Worm (Caenorhabditis elegans): ENCODE measurements around the gene T27A10.6.
A peak's percentile ranks its signal among the peaks of the same experiment; 100 is the strongest.

The T27A10.6 gene

DNA sequence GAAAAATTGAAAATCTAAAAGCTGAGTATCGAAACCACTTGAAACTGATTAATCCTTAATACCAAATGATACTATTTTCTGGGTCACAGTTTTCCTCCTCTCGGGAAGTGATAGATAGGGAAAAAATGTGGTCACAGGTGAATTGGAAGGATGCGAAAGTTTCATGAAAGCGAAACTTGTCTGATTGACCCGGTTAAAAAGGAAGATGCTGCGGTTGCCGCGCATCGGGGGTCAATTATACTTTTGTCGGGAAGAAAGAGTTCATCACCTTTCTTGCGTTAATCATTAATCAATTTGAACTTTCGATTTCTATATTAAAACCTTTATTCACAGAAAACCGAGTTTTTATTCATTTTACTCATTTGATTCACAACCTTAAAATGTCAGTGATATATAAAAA lies 814 bp upstream of the T27A10.6 start:
- TF ChIP-seq D2030.7 (GFP tag; IDR thresholded peaks at IDR 0.05) (no peak), sdz-38 (tag; optimal IDR thresholded peaks at IDR 0.05) (no peak), F52B5.7 (tag; optimal IDR thresholded peaks at IDR 0.05) (no peak), him-1 (tag; optimal IDR thresholded peaks at IDR 0.05) (no peak), hrde-1 (tag; optimal IDR thresholded peaks at IDR 0.05; ENCODE audit: borderline replicate concordance) (no peak), bed-1 (GFP tag; IDR thresholded peaks at IDR 0.05) (no peak), lsl-1 (GFP tag; optimal IDR thresholded peaks at IDR 0.05) (no peak), F49E8.2 (tag; optimal IDR thresholded peaks at IDR 0.05; ENCODE audit: insufficient read depth) (no peak), F57A8.1 (GFP tag; optimal IDR thresholded peaks at IDR 0.05) (no peak), snpc-4 (GFP tag; optimal IDR thresholded peaks at IDR 0.05) (no peak), snpc-4 (tag; optimal IDR thresholded peaks at IDR 0.05) (no peak), F23B12.7 (tag; optimal IDR thresholded peaks at IDR 0.05; ENCODE audit: insufficient read depth) (no peak), nfya-2 (GFP tag; IDR thresholded peaks at IDR 0.05) (no peak), unc-130 (GFP tag; optimal IDR thresholded peaks at IDR 0.05) (no peak), T07F8.4 (tag; optimal IDR thresholded peaks at IDR 0.05) (no peak), sptf-2 (GFP tag; optimal IDR thresholded peaks at IDR 0.05) (no peak), ceh-58 (GFP tag; IDR thresholded peaks at IDR 0.05) (no peak), hlh-12 (tag; optimal IDR thresholded peaks at IDR 0.05) (no peak)

DNA sequence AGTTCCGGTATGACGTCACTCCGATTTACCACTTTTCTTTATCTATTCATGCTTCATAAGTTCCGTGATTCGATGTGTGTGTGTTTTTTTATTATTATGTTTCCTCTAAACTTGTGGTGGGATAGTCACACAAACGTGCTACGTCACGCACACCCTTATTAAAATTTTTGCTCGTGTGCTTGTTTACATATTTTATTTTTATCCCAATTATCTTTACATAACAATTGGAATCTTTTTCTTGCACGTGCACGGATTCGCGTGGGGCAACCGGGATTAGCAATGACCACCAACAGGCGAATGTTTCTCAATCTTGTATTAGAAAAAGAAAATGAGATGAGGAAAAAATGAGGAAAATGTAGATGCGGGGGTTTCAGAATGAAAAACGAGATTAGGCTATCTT lies 5.6 kb downstream of the T27A10.6 start:
- TF ChIP-seq zim-3 (tag; optimal IDR thresholded peaks at IDR 0.05) = no peak
- no peak for TF ChIP-seq akir-1 (GFP tag; optimal IDR thresholded peaks at IDR 0.05)
- no peak for TF ChIP-seq tbx-9 (tag; optimal IDR thresholded peaks at IDR 0.05; ENCODE audit: borderline replicate concordance)

DNA sequence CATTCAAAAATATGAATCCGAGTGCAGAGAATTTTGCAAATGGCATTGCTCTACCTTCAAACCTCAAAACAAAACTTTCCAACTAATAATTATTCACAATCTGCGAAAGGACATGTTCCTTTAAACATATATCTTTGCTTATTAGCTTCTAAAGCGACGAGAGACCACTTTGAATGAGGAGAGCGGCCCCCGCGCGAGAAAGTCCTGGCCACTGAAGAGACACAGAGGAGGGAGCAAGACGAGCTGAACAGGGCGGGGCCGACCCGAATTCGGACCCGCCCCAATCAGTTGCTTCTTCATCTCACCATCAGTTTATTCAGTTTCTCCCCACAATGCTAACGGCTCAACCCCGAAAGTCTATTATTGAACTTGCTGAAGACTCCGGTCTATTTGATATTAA lies 10.5 kb downstream of the T27A10.6 start, which contains the start of gene T27A10.2:
Gene T27A10.2, plus strand, starts transcription at position 333 of the 400 bp plus-strand sequence.
- TF ChIP-seq egrh-3 (GFP tag; IDR thresholded peaks at IDR 0.05) (peak; percentile 50; the same call in 1 of the 2 replicates), lir-1 (GFP tag; conservative IDR thresholded peaks at IDR 0.05) (no peak), T26A5.8 (tag; optimal IDR thresholded peaks at IDR 0.05) (no peak), ztf-26 (tag; optimal IDR thresholded peaks at IDR 0.05) (no peak), snpc-4 (GFP tag; optimal IDR thresholded peaks at IDR 0.05) (no peak), snpc-4 (tag; optimal IDR thresholded peaks at IDR 0.05) (no peak), hmg-1.2 (GFP tag; IDR thresholded peaks at IDR 0.05) (peak; percentile 60; the same call in 1 of the 2 replicates), atf-7 (tag; optimal IDR thresholded peaks at IDR 0.05) (no peak)

DNA sequence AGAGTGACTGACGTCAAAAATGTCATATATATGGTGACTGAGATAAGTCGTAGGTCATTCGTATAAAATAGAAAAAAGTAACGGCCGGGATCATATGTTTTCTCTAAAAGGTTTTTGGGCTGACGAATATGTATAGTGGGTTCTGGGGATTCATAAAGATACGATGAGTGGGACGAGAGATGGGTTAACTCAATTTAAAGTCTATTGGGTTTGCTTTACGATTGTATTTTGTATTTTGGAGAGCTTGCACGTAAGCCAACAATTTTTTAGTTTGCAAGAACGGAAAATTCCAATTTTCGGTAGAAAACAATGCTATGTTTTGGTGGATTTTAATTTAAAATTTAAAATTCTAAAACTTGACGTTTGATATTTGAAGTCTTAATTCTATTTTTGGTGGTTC lies 11.7 kb downstream of the T27A10.6 start:
- TF ChIP-seq zfh-2 (GFP tag; conservative IDR thresholded peaks at IDR 0.05) = no peak
- no peak for TF ChIP-seq dpl-1 (GFP tag; optimal IDR thresholded peaks at IDR 0.05)
- no peak for TF ChIP-seq C06A6.2 (GFP tag; conservative IDR thresholded peaks at IDR 0.05)
- no peak for TF ChIP-seq cebp-1 (GFP tag; IDR thresholded peaks at IDR 0.05)
- TF ChIP-seq cebp-1 (tag; optimal IDR thresholded peaks at IDR 0.05) = no peak
- TF ChIP-seq Y53F4B.3 (GFP tag; IDR thresholded peaks at IDR 0.05) = no peak
- TF ChIP-seq ama-1 (optimal IDR thresholded peaks at IDR 0.05) = no peak
- TF ChIP-seq ama-1 (GFP tag; optimal IDR thresholded peaks at IDR 0.05) = no peak
- TF ChIP-seq Y56A3A.18 (GFP tag; IDR thresholded peaks at IDR 0.05) = no peak
- no peak for TF ChIP-seq dpff-1 (tag; optimal IDR thresholded peaks at IDR 0.05)
